Worm (Caenorhabditis elegans): Measurements from ENCODE around the gene tomm-40.

tomm-40 gene

ce11 chrII:8933693-8934432, 39.5 kb downstream of the tomm-40 start, which contains the start of gene T21B10.3:
Gene T21B10.3 (plus strand): TSS chrII:8934382.
- peak in 1 of 2 experiments; percentile 62 for TF ChIP-seq daf-16 (GFP tag; optimal IDR thresholded peaks at IDR 0.05)
- peak; percentile 2 for TF ChIP-seq daf-16 (tag; optimal IDR thresholded peaks at IDR 0.05)
- peak; percentile 91 for TF ChIP-seq zfp-3 (GFP tag; conservative IDR thresholded peaks at IDR 0.05)
- TF ChIP-seq madf-9 (GFP tag; conservative IDR thresholded peaks at IDR 0.05): peak; percentile 31; the same call in 1 of the 2 replicates
- no peak for TF ChIP-seq fkh-10 (GFP tag; optimal IDR thresholded peaks at IDR 0.05)
- TF ChIP-seq lin-13 (GFP tag; optimal IDR thresholded peaks at IDR 0.05): peak; percentile 26
- TF ChIP-seq ceh-28 (tag; optimal IDR thresholded peaks at IDR 0.05): no peak
- peak; percentile 36 for TF ChIP-seq dve-1 (tag; optimal IDR thresholded peaks at IDR 0.05; ENCODE audit: insufficient read depth)
- peak; percentile 61; the same call in 1 of the 2 replicates for TF ChIP-seq pha-4 (GFP tag; IDR thresholded peaks at IDR 0.05)
- no peak for TF ChIP-seq pha-4 (tag; optimal IDR thresholded peaks at IDR 0.05)
- TF ChIP-seq daf-8 (GFP tag; IDR thresholded peaks at IDR 0.05): no peak
- TF ChIP-seq nhr-11 (tag; optimal IDR thresholded peaks at IDR 0.05): no peak
- peak; percentile 66 for TF ChIP-seq php-3 (GFP tag; IDR thresholded peaks at IDR 0.05)
- TF ChIP-seq tag-97 (GFP tag; IDR thresholded peaks at IDR 0.05): no peak
- peak; percentile 58; the same call in 1 of the 2 replicates for TF ChIP-seq dmd-8 (GFP tag; IDR thresholded peaks at IDR 0.05)
- TF ChIP-seq lin-39 (tag; optimal IDR thresholded peaks at IDR 0.05): no peak
- peak; percentile 38 for TF ChIP-seq sdz-12 (GFP tag; optimal IDR thresholded peaks at IDR 0.05)
- no peak for TF ChIP-seq nhr-111 (GFP tag; optimal IDR thresholded peaks at IDR 0.05)
- TF ChIP-seq cey-2 (tag; optimal IDR thresholded peaks at IDR 0.05; ENCODE audit: borderline replicate concordance, insufficient read depth): no peak
- TF ChIP-seq zfp-2 (tag; optimal IDR thresholded peaks at IDR 0.05): no peak
- peak; percentile 88 for TF ChIP-seq Y48G9A.11 (GFP tag; IDR thresholded peaks at IDR 0.05)
- 0 out of 4 replicates have a peak, but pooled peaks of 1 of the 2 experiments have one; percentile 62 for TF ChIP-seq madf-5 (GFP tag; IDR thresholded peaks at IDR 0.05)
- TF ChIP-seq vab-7 (GFP tag; IDR thresholded peaks at IDR 0.05): peak; percentile 54; the same call in 1 of the 2 replicates
- peak; percentile 22 for TF ChIP-seq T20F7.1 (GFP tag; optimal IDR thresholded peaks at IDR 0.05)
- TF ChIP-seq D1046.2 (GFP tag; IDR thresholded peaks at IDR 0.05): 0 out of 2 replicates have a peak, but pooled peaks have one; percentile 61
- TF ChIP-seq mep-1 (tag; optimal IDR thresholded peaks at IDR 0.05): peak; percentile 15
- peak; percentile 68; the same call in 1 of the 2 replicates for TF ChIP-seq T26A8.4 (GFP tag; IDR thresholded peaks at IDR 0.05)
- TF ChIP-seq lim-7 (GFP tag; IDR thresholded peaks at IDR 0.05): 0 out of 2 replicates have a peak, but pooled peaks have one; percentile 30
- TF ChIP-seq set-16 (GFP tag; IDR thresholded peaks at IDR 0.05): no peak
- peak; percentile 93 for TF ChIP-seq unc-130 (GFP tag; optimal IDR thresholded peaks at IDR 0.05)
- TF ChIP-seq jun-1 (tag; optimal IDR thresholded peaks at IDR 0.05): no peak
- TF ChIP-seq pqm-1 (tag; optimal IDR thresholded peaks at IDR 0.05): no peak
- TF ChIP-seq lin-1 (GFP tag; IDR thresholded peaks at IDR 0.05): peak; percentile 28; the same call in 1 of the 2 replicates
- TF ChIP-seq ztf-7 (tag; optimal IDR thresholded peaks at IDR 0.05): no peak
- no peak for TF ChIP-seq spr-1 (tag; optimal IDR thresholded peaks at IDR 0.05)
- TF ChIP-seq hlh-30 (tag; optimal IDR thresholded peaks at IDR 0.05; ENCODE audit: insufficient read depth): peak; percentile 55
- TF ChIP-seq ceh-62 (tag; optimal IDR thresholded peaks at IDR 0.05): no peak
- no peak for TF ChIP-seq nhr-76 (tag; optimal IDR thresholded peaks at IDR 0.05)
- TF ChIP-seq nhr-41 (GFP tag; IDR thresholded peaks at IDR 0.05): 0 out of 2 replicates have a peak, but pooled peaks have one; percentile 44
- TF ChIP-seq nhr-25 (tag; optimal IDR thresholded peaks at IDR 0.05; ENCODE audit: borderline replicate concordance, insufficient read depth): no peak
- peak; percentile 89 for TF ChIP-seq aha-1 (tag)
- TF ChIP-seq ama-1 (optimal IDR thresholded peaks at IDR 0.05): peak; percentile 89
- TF ChIP-seq ctbp-1 (GFP tag; IDR thresholded peaks at IDR 0.05): 0 out of 2 replicates have a peak, but pooled peaks have one; percentile 46
- TF ChIP-seq ceh-20 (GFP tag; IDR thresholded peaks at IDR 0.05): peak; percentile 53; the same call in 1 of the 2 replicates
- TF ChIP-seq nhr-6 (tag; optimal IDR thresholded peaks at IDR 0.05): no peak
- TF ChIP-seq nhr-10 (tag; optimal IDR thresholded peaks at IDR 0.05): no peak
- no peak for TF ChIP-seq zip-11 (GFP tag; IDR thresholded peaks at IDR 0.05)
- TF ChIP-seq arid-1 (GFP tag; conservative IDR thresholded peaks at IDR 0.05): peak; percentile 45; the same call in 1 of the 2 replicates
- TF ChIP-seq mes-2 (tag; optimal IDR thresholded peaks at IDR 0.05; ENCODE audit: poor library complexity, severe bottlenecking): peak; percentile 54

Measured in whole organism, L4 larva.